Worm (Caenorhabditis elegans): Measurements from ENCODE around the gene thk-1.

The thk-1 gene

ce11 chrIV:10252350-10252792 lies 29.0 kb downstream of the thk-1 start:
- TF ChIP-seq crh-2 (tag; optimal IDR thresholded peaks at IDR 0.05) (peak; percentile 100), alr-1 (tag; optimal IDR thresholded peaks at IDR 0.05) (no peak), aly-2 (tag; optimal IDR thresholded peaks at IDR 0.05) (no peak), nhr-77 (tag; optimal IDR thresholded peaks at IDR 0.05) (no peak), lin-39 (tag; optimal IDR thresholded peaks at IDR 0.05) (no peak), skn-1 (tag; optimal IDR thresholded peaks at IDR 0.05) (peak; percentile 69), ceh-16 (tag; optimal IDR thresholded peaks at IDR 0.05) (peak; percentile 5), unc-39 (tag; optimal IDR thresholded peaks at IDR 0.05) (no peak), gmeb-1 (tag; optimal IDR thresholded peaks at IDR 0.05) (peak; percentile 78), peb-1 (tag; optimal IDR thresholded peaks at IDR 0.05) (no peak), nhr-237 (tag; optimal IDR thresholded peaks at IDR 0.05) (no peak), sem-4 (tag; optimal IDR thresholded peaks at IDR 0.05) (peak; percentile 81), lin-11 (tag; optimal IDR thresholded peaks at IDR 0.05) (no peak), nhr-12 (tag; optimal IDR thresholded peaks at IDR 0.05) (peak; percentile 33), nhr-6 (tag; optimal IDR thresholded peaks at IDR 0.05) (peak; percentile 93), ztf-11 (tag; optimal IDR thresholded peaks at IDR 0.05) (no peak), Y55F3AM.14 (GFP tag; optimal IDR thresholded peaks at IDR 0.05) (peak; percentile 52), sma-9 (GFP tag; optimal IDR thresholded peaks at IDR 0.05) (peak; percentile 97), sma-9 (tag; optimal IDR thresholded peaks at IDR 0.05) (no peak), fos-1 (tag; optimal IDR thresholded peaks at IDR 0.05) (peak; percentile 81), elt-3 (tag; optimal IDR thresholded peaks at IDR 0.05) (no peak), lin-13 (GFP tag; optimal IDR thresholded peaks at IDR 0.05) (peak; percentile 56), unc-55 (GFP tag; optimal IDR thresholded peaks at IDR 0.05) (peak; percentile 89), ztf-4 (tag; optimal IDR thresholded peaks at IDR 0.05) (peak; percentile 69), ztf-1 (GFP tag; conservative IDR thresholded peaks at IDR 0.05) (no peak), nhr-23 (tag; optimal IDR thresholded peaks at IDR 0.05) (no peak), sma-3 (GFP tag; optimal IDR thresholded peaks at IDR 0.05) (peak; percentile 87), mab-5 (tag; optimal IDR thresholded peaks at IDR 0.05) (peak; percentile 75), R02D3.7 (tag; optimal IDR thresholded peaks at IDR 0.05) (no peak), unc-62 (GFP tag; optimal IDR thresholded peaks at IDR 0.05) (peak; percentile 73), dmd-4 (tag; optimal IDR thresholded peaks at IDR 0.05) (no peak), zag-1 (tag; optimal IDR thresholded peaks at IDR 0.05) (peak; percentile 87), lsy-2 (tag; optimal IDR thresholded peaks at IDR 0.05) (peak; percentile 65 to 92), mdl-1 (tag; optimal IDR thresholded peaks at IDR 0.05) (peak; percentile 80 to 98), blmp-1 (tag; optimal IDR thresholded peaks at IDR 0.05; ENCODE audit: insufficient read depth) (peak; percentile 92), nhr-21 (tag; optimal IDR thresholded peaks at IDR 0.05) (peak; percentile 83), mbf-1 (tag; optimal IDR thresholded peaks at IDR 0.05) (no peak), ceh-82 (tag; optimal IDR thresholded peaks at IDR 0.05) (no peak), nhr-11 (tag; optimal IDR thresholded peaks at IDR 0.05) (peak; percentile 31), snpc-4 (tag; optimal IDR thresholded peaks at IDR 0.05) (peak; percentile 32), elt-1 (tag; optimal IDR thresholded peaks at IDR 0.05) (no peak), C34F6.9 (tag; optimal IDR thresholded peaks at IDR 0.05) (peak; percentile 98), ZK546.5 (tag; optimal IDR thresholded peaks at IDR 0.05) (no peak), nhr-129 (tag; optimal IDR thresholded peaks at IDR 0.05) (peak; percentile 96), egl-27 (tag; optimal IDR thresholded peaks at IDR 0.05) (peak; percentile 89), F13H6.1 (tag; optimal IDR thresholded peaks at IDR 0.05) (peak; percentile 96), ama-1 (optimal IDR thresholded peaks at IDR 0.05) (peak; percentile 38), nhr-25 (tag; optimal IDR thresholded peaks at IDR 0.05) (peak; percentile 7), nhr-10 (tag; optimal IDR thresholded peaks at IDR 0.05) (peak; percentile 12)
